Fruit fly (Drosophila melanogaster): ENCODE measurements around the gene CG6244.

Gene CG6244

dm6 chr3L:15837209-15837608 is 29.1 kb downstream of the CG6244 start, which contains the start of gene CG15715:
Gene CG15715 (minus strand): TSS chr3L:15837482.
- TF ChIP-seq CG7101 (tag; optimal IDR thresholded peaks at IDR 0.05) (no peak), bab1 (GFP tag; optimal IDR thresholded peaks at IDR 0.05) (peak; percentile 55), Crg-1 (GFP tag; optimal IDR thresholded peaks at IDR 0.05) (no peak), CG33017 (tag; optimal IDR thresholded peaks at IDR 0.05) (no peak), ovo (GFP tag; optimal IDR thresholded peaks at IDR 0.05) (peak; percentile 78), CG11617 (GFP tag; optimal IDR thresholded peaks at IDR 0.05) (no peak), CG5204 (GFP tag; optimal IDR thresholded peaks at IDR 0.05) (no peak), CG7045 (GFP tag; optimal IDR thresholded peaks at IDR 0.05) (no peak), Mnt (GFP tag; optimal IDR thresholded peaks at IDR 0.05) (peak; percentile 42), CG14711 (tag; optimal IDR thresholded peaks at IDR 0.05) (no peak), cic (GFP tag; optimal IDR thresholded peaks at IDR 0.05) (no peak), kay (GFP tag; ENCODE audit: borderline replicate concordance) (no peak), CG1620 (GFP tag; optimal IDR thresholded peaks at IDR 0.05) (no peak), CG12768 (GFP tag; optimal IDR thresholded peaks at IDR 0.05) (no peak), tj (GFP tag; optimal IDR thresholded peaks at IDR 0.05) (no peak)

- TF ChIP-seq Hr96 (GFP tag; optimal IDR thresholded peaks at IDR 0.05): no peak
- TF ChIP-seq kay (GFP tag; ENCODE audit: borderline replicate concordance): no peak
- no peak for TF ChIP-seq toe (GFP tag; optimal IDR thresholded peaks at IDR 0.05)
- no peak for TF ChIP-seq CG7101 (tag; optimal IDR thresholded peaks at IDR 0.05)
- no peak for TF ChIP-seq CG1620 (GFP tag; optimal IDR thresholded peaks at IDR 0.05)
- no peak for TF ChIP-seq CG7045 (GFP tag; optimal IDR thresholded peaks at IDR 0.05)
- no peak for TF ChIP-seq pad (GFP tag; optimal IDR thresholded peaks at IDR 0.05)
- no peak for TF ChIP-seq bab1 (GFP tag; optimal IDR thresholded peaks at IDR 0.05)
These were observed 35.8 kb downstream of the CG6244 start, which contains the start of gene meru for dm6 chr3L:15843962-15844361. Gene meru (minus strand): TSS chr3L:15844062.

dm6 chr3L:15844577-15844976 is 36.5 kb downstream of the CG6244 start:
- TF ChIP-seq CG7045 (GFP tag; optimal IDR thresholded peaks at IDR 0.05) (no peak), CG7101 (tag; optimal IDR thresholded peaks at IDR 0.05) (no peak), Crg-1 (GFP tag; optimal IDR thresholded peaks at IDR 0.05) (no peak), cic (GFP tag; optimal IDR thresholded peaks at IDR 0.05) (no peak), ovo (GFP tag; optimal IDR thresholded peaks at IDR 0.05) (no peak), toe (GFP tag; optimal IDR thresholded peaks at IDR 0.05) (no peak), CG33017 (tag; optimal IDR thresholded peaks at IDR 0.05) (no peak), bab1 (GFP tag; optimal IDR thresholded peaks at IDR 0.05) (no peak), Hr96 (GFP tag; optimal IDR thresholded peaks at IDR 0.05) (no peak), CG11617 (GFP tag; optimal IDR thresholded peaks at IDR 0.05) (no peak), CG12768 (GFP tag; optimal IDR thresholded peaks at IDR 0.05) (no peak), kay (GFP tag; ENCODE audit: borderline replicate concordance) (no peak), CG1620 (GFP tag; optimal IDR thresholded peaks at IDR 0.05) (no peak), pad (GFP tag; optimal IDR thresholded peaks at IDR 0.05) (no peak), CG5204 (GFP tag; optimal IDR thresholded peaks at IDR 0.05) (no peak), CG14711 (tag; optimal IDR thresholded peaks at IDR 0.05) (no peak)

- TF ChIP-seq toe (GFP tag; optimal IDR thresholded peaks at IDR 0.05): no peak
- no peak for TF ChIP-seq Mnt (GFP tag; optimal IDR thresholded peaks at IDR 0.05)
- TF ChIP-seq Crg-1 (GFP tag; optimal IDR thresholded peaks at IDR 0.05): no peak
- TF ChIP-seq CG12768 (GFP tag; optimal IDR thresholded peaks at IDR 0.05): no peak
- no peak for TF ChIP-seq ovo (GFP tag; optimal IDR thresholded peaks at IDR 0.05)
- no peak for TF ChIP-seq Hr96 (GFP tag; optimal IDR thresholded peaks at IDR 0.05)
These were observed 39.1 kb downstream of the CG6244 start for dm6 chr3L:15847224-15847623.

dm6 chr3L:15847655-15848054 is 39.5 kb downstream of the CG6244 start:
- no peak for TF ChIP-seq CG7101 (tag; optimal IDR thresholded peaks at IDR 0.05)
- TF ChIP-seq kay (GFP tag; ENCODE audit: borderline replicate concordance): no peak
- TF ChIP-seq toe (GFP tag; optimal IDR thresholded peaks at IDR 0.05): no peak
- TF ChIP-seq bab1 (GFP tag; optimal IDR thresholded peaks at IDR 0.05): no peak
- TF ChIP-seq ovo (GFP tag; optimal IDR thresholded peaks at IDR 0.05): no peak
- TF ChIP-seq CG5204 (GFP tag; optimal IDR thresholded peaks at IDR 0.05): no peak
- TF ChIP-seq Mnt (GFP tag; optimal IDR thresholded peaks at IDR 0.05): no peak

dm6 chr3L:15856035-15856434 is 47.9 kb downstream of the CG6244 start:
- TF ChIP-seq tj (GFP tag; optimal IDR thresholded peaks at IDR 0.05) (no peak), Hr96 (GFP tag; optimal IDR thresholded peaks at IDR 0.05) (no peak), CG7101 (tag; optimal IDR thresholded peaks at IDR 0.05) (no peak)
